Fruit fly (Drosophila melanogaster) whole organism, embryonic: ENCODE results near the gene CG6830.

Experiments used
- CG10274 ChIP-seq: fragments of 200-800 bp; sonication (Bioruptor generic); optimal IDR thresholded peaks from 3 replicates; lab custom pipeline; 2017; ENCODE audit warnings: missing biosample characterization, mild to moderate bottlenecking, missing genetic modification characterization
- CG11085 ChIP-seq: fragments of 200-800 bp; sonication (Bioruptor generic); IDR thresholded peaks from 2 replicates; pipeline ENCODE4 v1.3.6; 2022; ENCODE audit warnings: missing biosample characterization, missing genetic modification characterization
- CG11093 ChIP-seq: fragments of 200-800 bp; sonication (Bioruptor generic); IDR thresholded peaks from 3 replicates; pipeline ENCODE4 v1.3.6; 2022; ENCODE audit warnings: missing biosample characterization, missing genetic modification characterization
- CG11723 ChIP-seq: fragments of 200-800 bp; sonication (Bioruptor generic); optimal IDR thresholded peaks from 2 replicates; lab custom pipeline; 2017; ENCODE audit warnings: missing biosample characterization, mild to moderate bottlenecking, missing genetic modification characterization
- CG12769 ChIP-seq: fragments of 200-800 bp; sonication (Bioruptor generic); optimal IDR thresholded peaks from 2 replicates; lab custom pipeline; 2019; ENCODE audit warnings: missing biosample characterization, mild to moderate bottlenecking, missing genetic modification characterization, moderate library complexity
- CG13894 ChIP-seq: fragments of 200-800 bp; sonication (Bioruptor generic); optimal IDR thresholded peaks from 3 replicates; lab custom pipeline; 2018; ENCODE audit warnings: missing biosample characterization, mild to moderate bottlenecking, missing genetic modification characterization, moderate library complexity
- CG14050 ChIP-seq: fragments of 200-800 bp; sonication (Bioruptor generic); IDR thresholded peaks from 3 replicates; pipeline ENCODE4 v1.3.6; 2022; ENCODE audit warnings: missing biosample characterization, missing genetic modification characterization
- CG14667 ChIP-seq: fragments of 200-800 bp; sonication (Bioruptor generic); IDR thresholded peaks from 2 replicates; pipeline ENCODE4 v1.3.6; 2022; ENCODE audit warnings: missing biosample characterization, missing genetic modification characterization
- CG1647 ChIP-seq: fragments of 200-800 bp; sonication (Bioruptor generic); optimal IDR thresholded peaks from 3 replicates; lab custom pipeline; 2016; ENCODE audit warnings: missing biosample characterization, missing genetic modification characterization
- CG17359 ChIP-seq: fragments of 200-800 bp; sonication (Bioruptor generic); optimal IDR thresholded peaks from 3 replicates; lab custom pipeline; 2018; ENCODE audit warnings: missing biosample characterization, mild to moderate bottlenecking, missing genetic modification characterization, moderate library complexity
- CG18476 ChIP-seq: fragments of 200-800 bp; sonication (Bioruptor generic); optimal IDR thresholded peaks from 2 replicates; lab custom pipeline; 2016; ENCODE audit warnings: missing biosample characterization, mild to moderate bottlenecking, missing genetic modification characterization
- CG2120 ChIP-seq: fragments of 200-800 bp; sonication (Bioruptor generic); optimal IDR thresholded peaks from 3 replicates; lab custom pipeline; 2016; ENCODE audit warnings: missing biosample characterization, missing genetic modification characterization
- CG30403 ChIP-seq: fragments of 200-800 bp; sonication (Bioruptor generic); optimal IDR thresholded peaks from 3 replicates; lab custom pipeline; 2016; ENCODE audit warnings: missing biosample characterization, missing genetic modification characterization
- CG34376 ChIP-seq: fragments of 200-800 bp; sonication (Bioruptor generic); optimal IDR thresholded peaks from 2 replicates; lab custom pipeline; 2018; ENCODE audit warnings: missing biosample characterization, mild to moderate bottlenecking, missing genetic modification characterization
- CG4730 ChIP-seq: fragments of 200-800 bp; sonication (Bioruptor generic); IDR thresholded peaks from 2 replicates; pipeline ENCODE4 v1.3.6; 2022; ENCODE audit warnings: missing biosample characterization, missing genetic modification characterization
- CG6791 ChIP-seq: fragments of 200-800 bp; sonication (Bioruptor generic); IDR thresholded peaks from 3 replicates; pipeline ENCODE4 v1.3.6; 2022; ENCODE audit warnings: missing biosample characterization, missing genetic modification characterization; ENCODE audit not compliant: partially characterized antibody
- CG7556 ChIP-seq: fragments of 200-800 bp; sonication (Bioruptor generic); optimal IDR thresholded peaks from 2 replicates; lab custom pipeline; 2017; ENCODE audit warnings: missing biosample characterization, mild to moderate bottlenecking, missing genetic modification characterization
- CG7928 ChIP-seq: fragments of 200-800 bp; sonication (Bioruptor generic); optimal IDR thresholded peaks from 2 replicates; lab custom pipeline; 2017; ENCODE audit warnings: missing biosample characterization, mild to moderate bottlenecking, missing genetic modification characterization
- CG8478 ChIP-seq: fragments of >200 bp; optimal IDR thresholded peaks from 2 replicates; lab custom pipeline; 2018
- CHES-1-like ChIP-seq: fragments of 200-800 bp; sonication (Bioruptor generic); optimal IDR thresholded peaks from 2 replicates; lab custom pipeline; 2016; ENCODE audit warnings: missing biosample characterization, missing genetic modification characterization
- Camta ChIP-seq: fragments of 200-800 bp; sonication (Bioruptor generic); optimal IDR thresholded peaks from 2 replicates; lab custom pipeline; 2016; ENCODE audit warnings: missing biosample characterization, missing genetic modification characterization
- D19A ChIP-seq: fragments of 200-800 bp; optimal IDR thresholded peaks from 3 replicates; lab custom pipeline; 2019; ENCODE audit warnings: missing biosample characterization, mild to moderate bottlenecking, missing genetic modification characterization, moderate library complexity
- Deaf1 ChIP-seq: fragments of 200-800 bp; optimal IDR thresholded peaks from 3 replicates; lab custom pipeline; 2019; ENCODE audit warnings: missing biosample characterization, mild to moderate bottlenecking, missing genetic modification characterization, moderate library complexity
- Drgx ChIP-seq: fragments of 200-800 bp; sonication (Bioruptor generic); IDR thresholded peaks from 2 replicates; pipeline ENCODE4 v1.3.6; 2022; ENCODE audit warnings: missing biosample characterization, missing genetic modification characterization
- Ets65A ChIP-seq: fragments of 200-800 bp; sonication (Bioruptor generic); peaks from one replicate; lab custom pipeline; 2016; ENCODE audit warnings: missing biosample characterization, missing genetic modification characterization
- GATAe ChIP-seq: fragments of 200-800 bp; sonication (Bioruptor generic); conservative IDR thresholded peaks from 2 replicates; pipeline ENCODE4 v1.3.6; 2022; ENCODE audit warnings: missing biosample characterization, missing genetic modification characterization
- Hey ChIP-seq: fragments of 200-800 bp; sonication (Bioruptor generic); optimal IDR thresholded peaks from 3 replicates; lab custom pipeline; 2018; ENCODE audit warnings: missing biosample characterization, mild to moderate bottlenecking, missing genetic modification characterization
- Hr51 ChIP-seq, 2 experiments: fragments of 200-800 bp; sonication (Bioruptor generic); optimal IDR thresholded peaks; 2 replicates in 1 of 2; 3 replicates in 1 of 2; lab custom pipeline; 2016 to 2018; ENCODE audit warnings: missing biosample characterization in 2 of 2, missing genetic modification characterization in 2 of 2, mild to moderate bottlenecking in 1 of 2, moderate library complexity in 1 of 2
- Myb ChIP-seq: fragments of 200-800 bp; sonication (Bioruptor generic); optimal IDR thresholded peaks from 2 replicates; lab custom pipeline; 2016; ENCODE audit warnings: missing biosample characterization, missing genetic modification characterization
- Rfx ChIP-seq: fragments of 200-800 bp; sonication (Bioruptor generic); IDR thresholded peaks from 2 replicates; pipeline ENCODE4 v1.3.6; 2022; ENCODE audit warnings: missing biosample characterization, missing genetic modification characterization
- Spps ChIP-seq: fragments of 200-800 bp; sonication (Bioruptor generic); optimal IDR thresholded peaks from 2 replicates; lab custom pipeline; 2018; ENCODE audit warnings: missing biosample characterization, mild to moderate bottlenecking, missing genetic modification characterization
- Usf ChIP-seq: fragments of 200-800 bp; sonication (Bioruptor generic); optimal IDR thresholded peaks from 2 replicates; lab custom pipeline; 2017; ENCODE audit warnings: missing genotype, missing biosample characterization, missing genetic modification characterization
- chinmo ChIP-seq: fragments of 200-800 bp; sonication (Bioruptor generic); IDR thresholded peaks from 4 replicates; pipeline ENCODE4 v1.3.6; 2022; ENCODE audit warnings: missing biosample characterization, missing genetic modification characterization; ENCODE audit not compliant: partially characterized antibody
- croc ChIP-seq: fragments of 200-800 bp; sonication (Bioruptor generic); conservative IDR thresholded peaks from 3 replicates; pipeline ENCODE4 v1.3.6; 2022; ENCODE audit warnings: missing biosample characterization, missing genetic modification characterization
- emc ChIP-seq: fragments of 200-800 bp; sonication (Bioruptor generic); optimal IDR thresholded peaks from 2 replicates; lab custom pipeline; 2016; ENCODE audit warnings: missing biosample characterization, missing genetic modification characterization
- eve ChIP-seq, 2 experiments: fragments of >200 bp; optimal IDR thresholded peaks; 2 replicates each; lab custom pipeline; 2017; ENCODE audit warnings: missing biosample characterization in 2 of 2, missing genetic modification characterization in 2 of 2
- exex ChIP-seq: fragments of 200-800 bp; sonication (Bioruptor generic); optimal IDR thresholded peaks from 4 replicates; lab custom pipeline; 2018; ENCODE audit warnings: missing biosample characterization, mild to moderate bottlenecking, missing genetic modification characterization, moderate library complexity
- gce ChIP-seq: fragments of 200-800 bp; sonication (Bioruptor generic); IDR thresholded peaks from 3 replicates; pipeline ENCODE4 v1.3.6; 2022; ENCODE audit warnings: missing biosample characterization, missing genetic modification characterization
- grn ChIP-seq: fragments of 200-800 bp; sonication (Bioruptor generic); optimal IDR thresholded peaks from 3 replicates; lab custom pipeline; 2017; ENCODE audit warnings: missing biosample characterization, missing genetic modification characterization
- her ChIP-seq: fragments of 200-800 bp; sonication (Bioruptor generic); optimal IDR thresholded peaks from 2 replicates; lab custom pipeline; 2016; ENCODE audit warnings: missing biosample characterization, missing genetic modification characterization
- hkb ChIP-seq, 2 experiments: fragments of 200-800 bp in 1 of 2; fragments of >200 bp in 1 of 2; sonication (Bioruptor generic) in 1 of 2; IDR thresholded peaks in 1 of 2; optimal IDR thresholded peaks in 1 of 2; 2 replicates each; pipeline versions ENCODE4 v1.3.6 to Lab custom; 2017 to 2022; ENCODE audit warnings: missing biosample characterization in 1 of 2, missing genetic modification characterization in 1 of 2
- mirr ChIP-seq: fragments of 200-800 bp; sonication (Bioruptor generic); optimal IDR thresholded peaks from 3 replicates; lab custom pipeline; 2018; ENCODE audit warnings: missing biosample characterization, mild to moderate bottlenecking, missing genetic modification characterization
- nom ChIP-seq: fragments of 200-800 bp; sonication (Bioruptor generic); optimal IDR thresholded peaks from 2 replicates; lab custom pipeline; 2017; ENCODE audit warnings: missing biosample characterization, missing genetic modification characterization, mild to moderate bottlenecking, moderate library complexity, missing genetic modification reagents
- org-1 ChIP-seq: fragments of 200-800 bp; sonication (Bioruptor generic); optimal IDR thresholded peaks from 2 replicates; lab custom pipeline; 2017; ENCODE audit warnings: missing biosample characterization, missing genetic modification characterization
- pum ChIP-seq: fragments of 200-800 bp; sonication (Bioruptor generic); optimal IDR thresholded peaks from 2 replicates; lab custom pipeline; 2016; ENCODE audit warnings: missing biosample characterization, missing genetic modification characterization
- schlank ChIP-seq: fragments of 200-800 bp; sonication (Bioruptor generic); optimal IDR thresholded peaks from 2 replicates; lab custom pipeline; 2018; ENCODE audit warnings: missing biosample characterization, mild to moderate bottlenecking, missing genetic modification characterization
- slbo ChIP-seq: fragments of 200-800 bp; sonication (Bioruptor generic); IDR thresholded peaks from 2 replicates; pipeline ENCODE4 v1.3.6; 2022; ENCODE audit warnings: missing biosample characterization, missing genetic modification characterization
- slp2 ChIP-seq: fragments of 200-800 bp; sonication (Bioruptor generic); optimal IDR thresholded peaks from 2 replicates; lab custom pipeline; 2016; ENCODE audit warnings: missing biosample characterization, missing genetic modification characterization
- sob ChIP-seq: fragments of 200-800 bp; sonication (Bioruptor generic); IDR thresholded peaks from 2 replicates; pipeline ENCODE4 v1.3.6; 2022; ENCODE audit warnings: missing biosample characterization, missing genetic modification characterization
- tna ChIP-seq: fragments of 200-800 bp; sonication (Bioruptor generic); IDR thresholded peaks from 2 replicates; pipeline ENCODE4 v1.3.6; 2022; ENCODE audit warnings: missing biosample characterization, missing genetic modification characterization; ENCODE audit not compliant: partially characterized antibody
- unc-4 ChIP-seq: fragments of 200-800 bp; sonication (Bioruptor generic); IDR thresholded peaks from 2 replicates; pipeline ENCODE4 v1.3.6; 2022; ENCODE audit warnings: missing biosample characterization, missing genetic modification characterization; ENCODE audit not compliant: partially characterized antibody

Gene CG6830

dm6 chr3R:11671784-11672183 lies 12.4 kb downstream of the CG6830 start:
- TF ChIP-seq CG8478 (no peak), tna (GFP tag; lab: Robert Waterston, UW) (no peak), GATAe (no peak), CG14050 (GFP tag; lab: Robert Waterston, UW) (no peak), CG11093 (GFP tag; lab: Robert Waterston, UW) (no peak), her (GFP tag; lab: Kevin White, UChicago) (no peak), CG10274 (no peak), schlank (no peak), Hr51 (GFP tag; optimal IDR thresholded peaks at IDR 0.05; lab: Kevin White, UChicago) (no peak), CG11723 (no peak), slbo (GFP tag; lab: Robert Waterston, UW) (0 out of 2 replicates have a peak, but pooled peaks have one; percentile 5), D19A (tag; lab: Kevin White, UChicago) (peak; percentile 79), slp2 (GFP tag; lab: Kevin White, UChicago) (no peak), Ets65A (GFP tag; lab: Kevin White, UChicago) (peak; percentile 83), emc (GFP tag; lab: Kevin White, UChicago) (peak; percentile 5)

dm6 chr3R:11670888-11671287 lies 13.3 kb downstream of the CG6830 start:
- TF ChIP-seq CG2120 (GFP tag; lab: Kevin White, UChicago) (no peak), hkb (optimal IDR thresholded peaks at IDR 0.05; lab: Kevin White, UChicago) (no peak), hkb (GFP tag; IDR thresholded peaks at IDR 0.05; lab: Robert Waterston, UW) (no peak), CG7928 (no peak), org-1 (GFP tag; lab: Kevin White, UChicago) (no peak), Ets65A (GFP tag; lab: Kevin White, UChicago) (no peak), CG11085 (GFP tag; lab: Robert Waterston, UW) (no peak), Drgx (GFP tag; lab: Robert Waterston, UW) (no peak), CG4730 (GFP tag; lab: Robert Waterston, UW) (no peak), CG17359 (no peak), eve (GFP tag; optimal IDR thresholded peaks at IDR 0.05; lab: Kevin White, UChicago) (no peak), CG1647 (no peak), exex (tag; lab: Kevin White, UChicago) (peak; percentile 79), Deaf1 (tag; lab: Kevin White, UChicago) (no peak), CG14667 (no peak), CG34376 (GFP tag; lab: Kevin White, UChicago) (no peak), Camta (GFP tag; lab: Kevin White, UChicago) (no peak), mirr (GFP tag; lab: Kevin White, UChicago) (peak; percentile 63), Spps (no peak), Usf (no peak), Rfx (GFP tag; lab: Robert Waterston, UW) (no peak), CG7556 (no peak), CG13894 (tag; lab: Kevin White, UChicago) (no peak), unc-4 (no peak), chinmo (0 out of 4 replicates have a peak, but pooled peaks have one; percentile 27), CG12769 (tag; lab: Kevin White, UChicago) (no peak), Myb (GFP tag; lab: Kevin White, UChicago) (no peak), CG6791 (GFP tag; lab: Robert Waterston, UW) (no peak), grn (GFP tag; lab: Kevin White, UChicago) (peak; percentile 75), pum (GFP tag; lab: Kevin White, UChicago) (no peak), Hey (tag; lab: Kevin White, UChicago) (peak; percentile 49), croc (GFP tag; lab: Robert Waterston, UW) (no peak), CG30403 (GFP tag; lab: Kevin White, UChicago) (no peak), nom (GFP tag; lab: Kevin White, UChicago) (no peak), CG18476 (GFP tag; lab: Kevin White, UChicago) (no peak), CHES-1-like (GFP tag; lab: Kevin White, UChicago) (no peak), sob (GFP tag; lab: Robert Waterston, UW) (no peak), CG11723 (no peak), gce (GFP tag; lab: Robert Waterston, UW) (no peak)
